Worm (Caenorhabditis elegans) whole organism, late embryonic: ENCODE data around the gene nhr-7.
"Not testable (repeated sequence)": the region's sequence is repeated elsewhere in the genome, so short reads cannot be mapped to it uniquely, and the experiment has no call there.

ENCODE experiments used
- C38D4.7 ChIP-seq: fragments of 200-800 bp; sonication (Bioruptor generic); optimal IDR thresholded peaks from 2 replicates; lab custom pipeline; 2018; ENCODE audit warnings: mild to moderate bottlenecking, missing genetic modification characterization, moderate library complexity, missing compliant biosample characterization
- F13H6.1 ChIP-seq: sonication (generic microtip); optimal IDR thresholded peaks from 2 replicates; lab custom pipeline; 2016; ENCODE audit warnings: missing genetic modification characterization, missing compliant biosample characterization
- T23F11.4 ChIP-seq: fragments of 200-800 bp; sonication (Bioruptor generic); optimal IDR thresholded peaks from 2 replicates; lab custom pipeline; 2018; ENCODE audit warnings: mild to moderate bottlenecking, missing genetic modification characterization, missing compliant biosample characterization
- ahr-1 ChIP-seq: sonication (generic microtip); optimal IDR thresholded peaks from 2 replicates; lab custom pipeline; 2016; ENCODE audit warnings: missing genetic modification characterization, missing compliant biosample characterization
- ceh-19 ChIP-seq: fragments of 200-800 bp; sonication (Bioruptor generic); optimal IDR thresholded peaks from 2 replicates; lab custom pipeline; 2018; ENCODE audit warnings: mild to moderate bottlenecking, missing genetic modification characterization, missing compliant biosample characterization
- ceh-2 ChIP-seq: sonication (generic microtip); optimal IDR thresholded peaks from 2 replicates; lab custom pipeline; 2016; ENCODE audit warnings: missing genotype, missing genetic modification characterization, missing compliant biosample characterization
- ceh-24 ChIP-seq: sonication (generic microtip); optimal IDR thresholded peaks from 2 replicates; lab custom pipeline; 2016; ENCODE audit warnings: mild to moderate bottlenecking, missing genetic modification characterization, missing compliant biosample characterization
- ceh-34 ChIP-seq: sonication (generic microtip); optimal IDR thresholded peaks from 2 replicates; lab custom pipeline; 2016; ENCODE audit warnings: mild to moderate bottlenecking, missing genetic modification characterization, missing compliant biosample characterization
- ceh-48 ChIP-seq: sonication (generic microtip); optimal IDR thresholded peaks from 2 replicates; lab custom pipeline; 2016; ENCODE audit warnings: missing genetic modification characterization, inconsistent platforms, missing compliant biosample characterization
- ceh-6 ChIP-seq: fragments of 200-800 bp; sonication (Bioruptor generic); optimal IDR thresholded peaks from 2 replicates; lab custom pipeline; 2018; ENCODE audit warnings: mild to moderate bottlenecking, missing genetic modification characterization, missing compliant biosample characterization
- ceh-9 ChIP-seq: sonication (generic microtip); optimal IDR thresholded peaks from 2 replicates; lab custom pipeline; 2016; ENCODE audit warnings: mild to moderate bottlenecking, missing genetic modification characterization, inconsistent platforms, missing compliant biosample characterization
- elt-2 ChIP-seq: sonication (generic microtip); optimal IDR thresholded peaks from 2 replicates; lab custom pipeline; 2016; ENCODE audit warnings: missing genetic modification reagents, missing genetic modification characterization, missing compliant biosample characterization
- elt-4 ChIP-seq: sonication (generic microtip); optimal IDR thresholded peaks from 2 replicates; lab custom pipeline; 2016; ENCODE audit warnings: missing genetic modification characterization, missing compliant biosample characterization
- ets-4 ChIP-seq: sonication (generic microtip); optimal IDR thresholded peaks from 2 replicates; lab custom pipeline; 2016; ENCODE audit warnings: missing genetic modification characterization, missing compliant biosample characterization
- fkh-10 ChIP-seq: fragments of 150-350 bp; optimal IDR thresholded peaks from 2 replicates; lab custom pipeline; 2014; ENCODE audit warnings: missing biosample characterization, missing genetic modification reagents, missing genetic modification characterization
- fkh-6 ChIP-seq: sonication (generic microtip); optimal IDR thresholded peaks from 2 replicates; lab custom pipeline; 2016; ENCODE audit warnings: missing genetic modification characterization, missing compliant biosample characterization
- hlh-13 ChIP-seq: fragments of 200-800 bp; sonication (Bioruptor generic); optimal IDR thresholded peaks from 2 replicates; lab custom pipeline; 2018; ENCODE audit warnings: mild to moderate bottlenecking, missing genetic modification characterization, missing compliant biosample characterization
- hlh-15 ChIP-seq: sonication (generic microtip); optimal IDR thresholded peaks from 2 replicates; lab custom pipeline; 2016; ENCODE audit warnings: missing genetic modification characterization, missing compliant biosample characterization
- hlh-30 ChIP-seq: sonication (generic microtip); optimal IDR thresholded peaks from 2 replicates; lab custom pipeline; 2017; ENCODE audit warnings: antibody characterized with exemption, missing genetic modification characterization, missing compliant biosample characterization; ENCODE audit not compliant: insufficient read depth
- hlh-6 ChIP-seq: sonication (generic microtip); optimal IDR thresholded peaks from 2 replicates; lab custom pipeline; 2016; ENCODE audit warnings: missing genotype, missing genetic modification characterization, missing compliant biosample characterization
- hlh-8 ChIP-seq: sonication (generic microtip); optimal IDR thresholded peaks from 2 replicates; lab custom pipeline; 2016; ENCODE audit warnings: missing genotype, missing genetic modification characterization, missing compliant biosample characterization
- lin-11 ChIP-seq: fragments of 200-800 bp; sonication (Bioruptor generic); optimal IDR thresholded peaks from 2 replicates; lab custom pipeline; 2018; ENCODE audit warnings: mild to moderate bottlenecking, missing genetic modification characterization, missing compliant biosample characterization
- mec-3 ChIP-seq: sonication (generic microtip); optimal IDR thresholded peaks from 2 replicates; lab custom pipeline; 2016; ENCODE audit warnings: borderline replicate concordance, missing genetic modification characterization, missing compliant biosample characterization
- nfya-1 ChIP-seq: sonication (generic microtip); optimal IDR thresholded peaks from 2 replicates; lab custom pipeline; 2017; ENCODE audit warnings: missing genetic modification characterization, mild to moderate bottlenecking, missing compliant biosample characterization, antibody characterized with exemption, moderate library complexity
- nhr-11 ChIP-seq: fragments of 150-350 bp; optimal IDR thresholded peaks from 2 replicates; lab custom pipeline; 2014; ENCODE audit warnings: missing biosample characterization, missing genetic modification characterization
- npax-4 ChIP-seq: sonication (generic microtip); optimal IDR thresholded peaks from 2 replicates; lab custom pipeline; 2016; ENCODE audit warnings: missing genetic modification characterization, missing compliant biosample characterization
- odd-2 ChIP-seq: sonication (generic microtip); optimal IDR thresholded peaks from 2 replicates; lab custom pipeline; 2017; ENCODE audit warnings: antibody characterized with exemption, mild to moderate bottlenecking, missing genetic modification characterization, missing compliant biosample characterization
- pag-3 ChIP-seq: sonication (generic microtip); optimal IDR thresholded peaks from 2 replicates; lab custom pipeline; 2016; ENCODE audit warnings: missing compliant biosample characterization, missing genetic modification characterization, borderline replicate concordance
- pax-1 ChIP-seq: fragments of 150-350 bp; optimal IDR thresholded peaks from 2 replicates; lab custom pipeline; 2014; ENCODE audit warnings: missing biosample characterization, missing genetic modification characterization
- pha-2 ChIP-seq: sonication (generic microtip); optimal IDR thresholded peaks from 2 replicates; lab custom pipeline; 2017; ENCODE audit warnings: mild to moderate bottlenecking, missing genetic modification characterization, missing compliant biosample characterization
- ref-2 ChIP-seq: sonication (generic microtip); optimal IDR thresholded peaks from 2 replicates; lab custom pipeline; 2016; ENCODE audit warnings: missing genetic modification characterization, missing compliant biosample characterization
- rnt-1 ChIP-seq: sonication (generic microtip); optimal IDR thresholded peaks from 2 replicates; lab custom pipeline; 2016; ENCODE audit warnings: missing genetic modification characterization, missing compliant biosample characterization
- sox-4 ChIP-seq: sonication (generic microtip); optimal IDR thresholded peaks from 2 replicates; lab custom pipeline; 2017; ENCODE audit warnings: mild to moderate bottlenecking, missing genetic modification characterization, inconsistent platforms, missing compliant biosample characterization
- syd-9 ChIP-seq: sonication (generic microtip); optimal IDR thresholded peaks from 2 replicates; lab custom pipeline; 2016; ENCODE audit warnings: mild to moderate bottlenecking, missing genetic modification characterization, moderate library complexity, missing compliant biosample characterization
- unc-3 ChIP-seq, 2 experiments: fragments of 200-800 bp in 1 of 2; sonication (Bioruptor generic) in 1 of 2; sonication (generic microtip) in 1 of 2; conservative IDR thresholded peaks in 1 of 2; optimal IDR thresholded peaks in 1 of 2; 2 replicates each; pipeline versions ENCODE4 v1.3.6 to Lab custom; 2016 to 2022; ENCODE audit warnings: missing compliant biosample characterization in 2 of 2, missing genetic modification characterization in 2 of 2, missing genetic modification reagents in 1 of 2
- unc-55 ChIP-seq: sonication (generic microtip); optimal IDR thresholded peaks from 2 replicates; lab custom pipeline; 2017; ENCODE audit warnings: missing biosample characterization, missing genetic modification reagents, missing genetic modification characterization
- unc-86 ChIP-seq: sonication (generic microtip); optimal IDR thresholded peaks from 2 replicates; lab custom pipeline; 2016; ENCODE audit warnings: missing genetic modification characterization, missing compliant biosample characterization
- ztf-16 ChIP-seq: sonication (generic microtip); optimal IDR thresholded peaks from 2 replicates; lab custom pipeline; 2017; ENCODE audit warnings: missing genetic modification characterization, missing compliant biosample characterization

The nhr-7 gene

DNA sequence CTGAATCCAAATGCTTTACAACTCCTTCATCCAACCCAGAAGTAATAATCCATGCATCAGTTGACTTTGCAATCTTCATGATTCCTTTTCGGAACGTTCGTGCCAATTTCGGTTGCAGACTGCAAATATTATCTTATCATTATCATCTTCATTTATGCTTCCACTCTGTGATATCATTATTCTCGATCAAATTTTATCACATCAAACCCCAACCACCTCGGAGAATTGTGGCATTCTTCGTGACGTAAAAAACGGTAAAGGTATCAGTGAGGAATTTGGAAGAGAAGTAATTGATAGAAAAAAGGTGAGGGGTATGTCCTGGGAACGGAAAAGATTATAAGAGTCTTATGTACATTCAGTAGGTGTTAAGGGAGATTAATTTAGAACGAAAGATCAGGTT is 13.7 kb downstream of the nhr-7 start:
- TF ChIP-seq hlh-6 (tag; lab: Kevin White, UChicago) (no peak), lin-11 (tag; lab: Kevin White, UChicago) (no peak), elt-2 (peak; percentile 18)
- TF ChIP-seq, all 69 proteins: peak for 1

DNA sequence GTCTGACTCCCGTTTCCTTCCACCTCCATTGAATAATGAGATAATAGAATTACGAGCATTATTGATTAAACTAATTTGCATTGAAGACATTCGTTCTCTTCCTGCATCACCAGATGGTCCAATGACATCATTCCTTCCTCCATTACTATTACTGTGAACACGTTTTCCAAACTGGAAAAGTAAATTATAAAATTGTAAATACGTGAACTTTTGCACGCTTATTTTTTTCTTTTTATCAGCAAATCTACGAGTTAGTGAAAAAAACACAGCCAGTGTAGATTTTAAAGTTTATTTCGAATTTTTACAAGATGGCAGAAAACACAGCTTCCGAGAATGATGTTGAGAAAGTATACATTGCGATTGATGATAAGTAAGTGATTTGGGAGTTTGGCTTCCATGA is 17.5 kb downstream of the nhr-7 start, which contains the start of gene C05C12.1:
Gene C05C12.1, plus strand, starts transcription at position 301 of the 400 bp plus-strand sequence.
- TF ChIP-seq odd-2 (tag; lab: Kevin White, UChicago); C38D4.7 (GFP tag; lab: Kevin White, UChicago); hlh-15 (tag; lab: Kevin White, UChicago): not testable (repeated sequence)

DNA sequence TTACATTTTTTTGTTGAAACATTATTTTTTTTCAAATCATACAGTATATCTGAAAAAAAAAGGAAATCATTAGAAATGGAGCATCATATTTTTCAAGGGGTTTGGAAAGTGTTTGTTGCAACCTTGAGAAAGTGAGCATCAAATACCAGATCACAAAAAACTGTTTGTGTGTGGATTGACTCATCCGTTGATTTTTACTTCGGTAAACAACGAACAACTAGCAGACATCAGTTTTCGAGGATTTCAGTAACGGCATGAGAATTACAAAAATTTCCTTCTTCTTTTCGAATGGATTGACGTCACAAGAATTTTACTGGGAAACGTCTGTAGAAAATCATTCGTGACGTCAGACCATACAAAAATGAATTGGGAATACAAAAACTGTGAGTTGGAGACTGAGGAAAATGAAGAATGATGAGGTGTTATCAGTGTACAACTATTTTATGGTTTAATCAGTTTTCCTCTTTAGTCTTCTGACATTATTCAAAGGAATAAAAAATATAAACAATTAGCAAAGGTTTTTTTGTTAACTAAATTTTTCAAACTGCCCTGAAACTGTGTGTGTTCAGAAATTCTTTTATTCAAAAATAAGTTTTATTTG is 23.0 kb downstream of the nhr-7 start, which contains the start of gene C05C12.4:
Gene C05C12.4, minus strand, starts transcription at position 51 of the 601 bp plus-strand sequence.
- no peak for TF ChIP-seq ref-2 (tag; lab: Kevin White, UChicago)
- TF ChIP-seq unc-3 (GFP tag; conservative IDR thresholded peaks at IDR 0.05; lab: Robert Waterston, UW): no peak
- TF ChIP-seq unc-3 (tag; optimal IDR thresholded peaks at IDR 0.05; lab: Kevin White, UChicago): no peak
- TF ChIP-seq ets-4 (tag; lab: Kevin White, UChicago): no peak
- no peak for TF ChIP-seq elt-4
- TF ChIP-seq ceh-2 (tag; lab: Kevin White, UChicago): no peak
- no peak for TF ChIP-seq ahr-1 (tag; lab: Kevin White, UChicago)
- no peak for TF ChIP-seq nfya-1
- TF ChIP-seq npax-4: no peak
- no peak for TF ChIP-seq ceh-19 (GFP tag; lab: Kevin White, UChicago)
- TF ChIP-seq nhr-11: no peak
- no peak for TF ChIP-seq pag-3 (tag; lab: Kevin White, UChicago)
- TF ChIP-seq syd-9 (tag; lab: Kevin White, UChicago): no peak
- TF ChIP-seq, all 69 proteins: peak for 0

DNA sequence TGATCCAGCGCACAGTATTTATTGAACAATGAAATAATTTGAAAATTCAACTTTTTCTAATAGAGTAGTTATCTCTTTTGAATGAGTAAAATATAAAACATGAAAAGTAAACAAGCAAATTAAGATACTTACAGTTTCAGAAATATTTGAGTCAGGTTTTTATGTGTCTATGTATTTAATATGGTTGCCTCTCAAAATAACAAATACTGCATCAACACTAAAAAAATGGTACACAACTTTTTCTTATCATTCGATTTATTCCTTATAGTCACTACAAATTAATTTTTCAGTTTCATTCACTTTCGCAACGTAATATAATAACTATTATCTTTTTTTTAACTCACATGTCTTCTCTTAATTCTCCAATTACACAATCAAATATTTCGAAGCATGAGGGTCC is 23.7 kb downstream of the nhr-7 start:
- no peak for TF ChIP-seq rnt-1 (tag; lab: Kevin White, UChicago)
- no peak for TF ChIP-seq ceh-24 (tag; lab: Kevin White, UChicago)
- TF ChIP-seq hlh-30 (tag; lab: Kevin White, UChicago): no peak
- TF ChIP-seq sox-4 (tag; lab: Kevin White, UChicago): no peak
- no peak for TF ChIP-seq nhr-11
- TF ChIP-seq nfya-1: no peak
- TF ChIP-seq hlh-8 (tag; lab: Kevin White, UChicago): no peak
- TF ChIP-seq fkh-6: no peak
- no peak for TF ChIP-seq hlh-13 (GFP tag; lab: Kevin White, UChicago)
- no peak for TF ChIP-seq pag-3 (tag; lab: Kevin White, UChicago)
- no peak for TF ChIP-seq T23F11.4 (GFP tag; lab: Kevin White, UChicago)
- no peak for TF ChIP-seq npax-4
- TF ChIP-seq fkh-10 (GFP tag; lab: Kevin White, UChicago): no peak
- no peak for TF ChIP-seq ceh-34 (tag; lab: Kevin White, UChicago)

DNA sequence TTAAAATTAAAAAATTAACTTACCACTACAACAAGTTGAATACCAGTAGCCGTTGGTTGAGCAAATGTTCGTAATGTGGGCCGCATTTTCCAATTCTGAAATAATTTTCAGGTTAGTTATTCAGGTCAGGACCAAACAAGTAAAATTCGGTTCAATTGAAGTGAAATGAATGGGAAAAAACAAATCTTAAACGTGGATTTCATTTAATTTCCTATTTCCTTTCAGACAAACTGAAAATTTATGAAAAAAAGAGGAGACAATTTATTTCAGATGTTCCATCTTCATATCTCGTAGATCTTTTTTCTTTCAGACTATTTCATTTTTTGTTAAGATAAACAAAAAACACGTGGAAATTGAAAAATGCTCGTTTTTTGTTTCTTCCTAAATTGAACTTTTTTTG is 29.8 kb downstream of the nhr-7 start, which contains the start of gene C05C12.6:
Gene C05C12.6, minus strand, starts transcription at position 101 of the 400 bp plus-strand sequence.
- TF ChIP-seq mec-3 (tag; lab: Kevin White, UChicago): no peak
- TF ChIP-seq pax-1 (tag; lab: Kevin White, UChicago): no peak
- no peak for TF ChIP-seq sox-4 (tag; lab: Kevin White, UChicago)
- TF ChIP-seq unc-55 (GFP tag; lab: Kevin White, UChicago): no peak
- no peak for TF ChIP-seq F13H6.1 (tag; lab: Kevin White, UChicago)
- no peak for TF ChIP-seq ceh-48 (tag; lab: Kevin White, UChicago)
- no peak for TF ChIP-seq ceh-19 (GFP tag; lab: Kevin White, UChicago)
- TF ChIP-seq pha-2: no peak
- no peak for TF ChIP-seq ceh-9 (tag; lab: Kevin White, UChicago)
- TF ChIP-seq unc-86 (tag; lab: Kevin White, UChicago): no peak
- TF ChIP-seq ztf-16 (tag; lab: Kevin White, UChicago): no peak
- TF ChIP-seq ahr-1 (tag; lab: Kevin White, UChicago): no peak
- no peak for TF ChIP-seq hlh-30 (tag; lab: Kevin White, UChicago)
- TF ChIP-seq npax-4: no peak
- no peak for TF ChIP-seq ceh-6 (GFP tag; lab: Kevin White, UChicago)
